Worm (Caenorhabditis elegans) whole organism, L4/young adult: Measurements from ENCODE around the gene nhr-171.

Experiments used
- W03F9.2 ChIP-seq: fragments of 150-350 bp; optimal IDR thresholded peaks from 2 replicates; lab custom pipeline; 2014; ENCODE audit warnings: missing biosample characterization, missing genetic modification characterization
- dao-5 ChIP-seq: sonication (generic microtip); optimal IDR thresholded peaks from 2 replicates; lab custom pipeline; 2016; ENCODE audit warnings: missing genotype, missing genetic modification characterization, moderate library complexity, missing compliant biosample characterization
- him-1 ChIP-seq: sonication (generic microtip); optimal IDR thresholded peaks from 2 replicates; lab custom pipeline; 2016; ENCODE audit warnings: missing genotype, missing genetic modification reagents, missing genetic modification characterization, missing compliant biosample characterization

The nhr-171 gene

ce11 chrV:7504271-7504670 is 7.3 kb upstream of the nhr-171 start, which contains the start of gene srh-229:
Gene srh-229, minus strand, starts transcription at chrV:7504371.
- TF ChIP-seq him-1 (tag; lab: Kevin White, UChicago) = no peak
- TF ChIP-seq dao-5 (tag; lab: Kevin White, UChicago) = no peak
- TF ChIP-seq W03F9.2 (tag; lab: Kevin White, UChicago) = no peak

ce11 chrV:7506207-7506606 is 5.4 kb upstream of the nhr-171 start:
- TF ChIP-seq W03F9.2 (tag; lab: Kevin White, UChicago) = no peak
- no peak for TF ChIP-seq dao-5 (tag; lab: Kevin White, UChicago)
- TF ChIP-seq him-1 (tag; lab: Kevin White, UChicago) = no peak

- TF ChIP-seq him-1 (tag; lab: Kevin White, UChicago) (no peak), W03F9.2 (tag; lab: Kevin White, UChicago) (no peak), dao-5 (tag; lab: Kevin White, UChicago) (no peak)
Observed at ce11 chrV:7508566-7509044, 3.0 kb upstream of the nhr-171 start, which contains the start of the genes str-31 and nhr-172. Gene str-31, minus strand, starts transcription at chrV:7508666. Gene nhr-172, plus strand, starts transcription at chrV:7508994.

DNA sequence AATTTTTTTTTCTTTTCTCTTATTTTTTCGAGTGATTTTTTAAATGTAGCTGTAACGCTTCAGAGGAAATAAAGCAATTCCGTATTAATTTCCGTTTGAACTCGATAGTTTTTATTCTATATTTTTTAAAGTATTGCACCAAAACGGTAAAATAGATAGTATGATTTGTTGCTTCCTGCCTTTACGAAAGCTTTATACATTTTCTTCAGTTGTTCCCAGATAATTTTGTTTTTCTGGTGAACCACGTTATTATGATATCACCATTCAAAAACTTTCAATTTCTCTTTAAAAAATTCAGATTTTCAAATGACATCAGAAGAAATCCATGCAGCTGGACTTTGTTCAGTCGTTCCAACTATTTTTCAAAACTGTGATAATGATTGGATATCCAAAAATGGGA is 3.4 kb downstream of the nhr-171 start, which contains the start of gene srb-18:
Gene srb-18, plus strand, starts transcription at position 301 of the 400 bp plus-strand sequence.
- TF ChIP-seq him-1 (tag; lab: Kevin White, UChicago) = no peak
- TF ChIP-seq W03F9.2 (tag; lab: Kevin White, UChicago) = no peak
- TF ChIP-seq dao-5 (tag; lab: Kevin White, UChicago) = no peak

DNA sequence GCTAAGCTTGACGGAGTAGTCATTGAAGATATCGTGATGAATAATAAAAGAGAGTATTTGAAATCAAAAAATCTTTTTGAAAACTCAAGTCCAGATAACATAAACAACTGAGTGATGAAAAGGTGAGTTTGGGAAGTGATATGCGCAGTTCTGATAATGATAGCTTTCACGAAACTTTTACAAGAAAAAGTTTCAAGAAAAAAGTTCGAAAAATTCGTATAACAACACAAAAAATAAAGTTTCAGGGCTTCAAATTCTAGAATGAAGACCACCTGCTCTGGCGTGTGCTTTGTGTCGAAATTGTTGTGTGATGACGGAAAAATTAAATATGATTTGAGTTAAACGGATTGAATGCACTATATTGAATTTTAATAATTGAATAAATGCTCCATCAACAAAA is 8.5 kb downstream of the nhr-171 start, which contains the start of gene srb-19:
Gene srb-19, minus strand, starts transcription at position 101 of the 400 bp plus-strand sequence.
- TF ChIP-seq W03F9.2 (tag; lab: Kevin White, UChicago) = no peak
- TF ChIP-seq him-1 (tag; lab: Kevin White, UChicago) = no peak
- TF ChIP-seq dao-5 (tag; lab: Kevin White, UChicago) = no peak

ce11 chrV:7521304-7521703 is 9.7 kb downstream of the nhr-171 start:
- TF ChIP-seq W03F9.2 (tag; lab: Kevin White, UChicago) = no peak
- no peak for TF ChIP-seq him-1 (tag; lab: Kevin White, UChicago)
- no peak for TF ChIP-seq dao-5 (tag; lab: Kevin White, UChicago)

- TF ChIP-seq W03F9.2 (tag; lab: Kevin White, UChicago) (no peak), dao-5 (tag; lab: Kevin White, UChicago) (no peak), him-1 (tag; lab: Kevin White, UChicago) (no peak)
Observed at ce11 chrV:7522279-7522678, 10.7 kb downstream of the nhr-171 start, which contains the start of gene C54F6.15. Gene C54F6.15, minus strand, starts transcription at chrV:7522379.

DNA sequence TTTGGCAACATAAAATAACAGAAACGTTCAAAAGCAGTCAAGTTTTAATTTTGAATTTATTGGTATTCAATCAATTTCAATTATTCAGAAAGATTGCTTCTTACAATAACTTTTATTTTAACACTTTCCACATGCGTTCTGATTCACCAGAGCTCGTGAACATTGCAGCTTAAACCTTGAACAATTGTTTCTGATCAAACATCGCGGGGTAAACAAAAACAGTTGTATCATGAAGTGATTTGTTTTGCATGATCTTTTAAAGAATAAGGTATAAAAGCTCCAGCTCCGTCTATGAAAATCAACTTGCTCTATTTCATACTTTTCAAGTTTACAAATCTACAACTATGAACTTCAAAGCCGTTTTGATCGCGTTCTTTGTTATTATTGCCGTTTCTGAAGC is 11.8 kb downstream of the nhr-171 start, which contains the start of gene C54F6.6:
Gene C54F6.6, plus strand, starts transcription at position 301 of the 400 bp plus-strand sequence.
- no peak for TF ChIP-seq dao-5 (tag; lab: Kevin White, UChicago)
- no peak for TF ChIP-seq him-1 (tag; lab: Kevin White, UChicago)
- TF ChIP-seq W03F9.2 (tag; lab: Kevin White, UChicago) = no peak

- TF ChIP-seq W03F9.2 (tag; lab: Kevin White, UChicago) (no peak), dao-5 (tag; lab: Kevin White, UChicago) (no peak), him-1 (tag; lab: Kevin White, UChicago) (no peak)
Observed at ce11 chrV:7524447-7524846, 12.9 kb downstream of the nhr-171 start, which contains the start of gene C54F6.20. Gene C54F6.20, plus strand, starts transcription at chrV:7524747.

DNA sequence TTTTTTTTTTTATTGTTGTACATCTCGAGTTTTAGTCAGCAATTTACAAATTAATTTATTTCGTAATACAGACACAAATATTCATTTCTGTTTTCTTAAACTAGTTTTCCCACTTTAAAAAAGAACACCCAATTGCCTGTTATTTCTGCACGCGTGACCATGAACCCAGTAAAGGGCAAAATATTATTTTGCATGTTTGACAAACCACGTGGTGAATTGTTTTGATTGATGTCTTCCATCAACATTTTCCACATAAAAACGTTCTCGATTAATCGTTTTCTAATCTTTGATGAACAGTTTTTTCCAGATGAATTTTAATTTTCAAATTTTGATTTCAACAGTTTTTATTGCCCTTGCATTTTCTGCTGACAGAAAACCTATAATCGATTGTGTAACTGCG is 14.1 kb downstream of the nhr-171 start, which contains the start of gene C54F6.18:
Gene C54F6.18, plus strand, starts transcription at position 301 of the 400 bp plus-strand sequence.
- TF ChIP-seq dao-5 (tag; lab: Kevin White, UChicago) = no peak

ce11 chrV:7527153-7527552 is 15.6 kb downstream of the nhr-171 start, which contains the start of gene C54F6.17:
Gene C54F6.17, plus strand, starts transcription at chrV:7527453.
- TF ChIP-seq W03F9.2 (tag; lab: Kevin White, UChicago) = no peak
- TF ChIP-seq him-1 (tag; lab: Kevin White, UChicago) = no peak
- TF ChIP-seq dao-5 (tag; lab: Kevin White, UChicago) = no peak

ce11 chrV:7528816-7529215 is 17.3 kb downstream of the nhr-171 start, which contains the start of gene C54F6.5:
Gene C54F6.5, plus strand, starts transcription at chrV:7529116.
- TF ChIP-seq W03F9.2 (tag; lab: Kevin White, UChicago) (no peak), him-1 (tag; lab: Kevin White, UChicago) (no peak), dao-5 (tag; lab: Kevin White, UChicago) (no peak)

DNA sequence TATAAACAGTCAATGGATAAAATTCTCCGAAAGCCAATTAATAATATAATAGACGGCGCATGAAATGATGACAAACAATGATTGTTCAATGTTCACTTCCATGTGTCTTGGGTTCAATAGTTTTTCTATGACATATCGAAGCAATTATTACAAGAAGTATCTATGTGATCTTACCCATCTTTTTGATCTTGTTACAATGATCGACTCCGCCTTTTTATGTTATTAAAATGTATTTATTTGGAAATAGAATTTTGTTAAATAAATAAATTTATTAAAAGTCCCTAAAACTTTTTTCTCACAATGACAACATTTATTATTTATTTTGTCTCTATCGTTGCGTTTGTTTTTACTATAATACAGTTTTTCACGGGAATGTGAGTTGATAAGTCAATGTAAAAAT is 18.3 kb downstream of the nhr-171 start, which contains the start of gene swt-2:
Gene swt-2, plus strand, starts transcription at position 301 of the 400 bp plus-strand sequence.
- TF ChIP-seq him-1 (tag; lab: Kevin White, UChicago) (no peak), dao-5 (tag; lab: Kevin White, UChicago) (no peak), W03F9.2 (tag; lab: Kevin White, UChicago) (no peak)

DNA sequence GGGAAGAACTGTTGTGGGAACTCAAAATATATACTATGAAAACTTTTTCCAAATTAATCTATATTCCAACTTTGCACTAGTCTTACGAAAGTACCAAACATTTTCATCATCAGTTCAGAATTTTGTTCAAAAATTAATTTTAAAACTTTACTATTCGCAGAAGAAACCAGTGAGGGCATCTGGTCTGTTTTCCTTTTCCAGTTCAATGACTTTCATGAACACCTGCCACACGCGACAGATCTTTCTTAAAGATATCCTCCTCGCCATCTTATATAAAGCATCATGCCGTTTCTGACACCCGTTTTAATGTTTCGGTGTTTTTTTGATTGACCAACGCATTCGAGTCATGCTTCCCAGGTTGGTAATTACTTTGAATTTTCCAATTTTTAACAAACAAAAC is 21.4 kb downstream of the nhr-171 start, which contains the start of gene C54F6.3:
Gene C54F6.3, plus strand, starts transcription at position 301 of the 400 bp plus-strand sequence.
- TF ChIP-seq him-1 (tag; lab: Kevin White, UChicago) = no peak
- TF ChIP-seq dao-5 (tag; lab: Kevin White, UChicago) = no peak
- no peak for TF ChIP-seq W03F9.2 (tag; lab: Kevin White, UChicago)
